Worm (Caenorhabditis elegans): Measurements from ENCODE around the gene pccb-1.

ce11 chrX:3051315-3051993, 37.9 kb upstream of the pccb-1 start:
- no peak for TF ChIP-seq nhr-76 (tag; optimal IDR thresholded peaks at IDR 0.05)
- TF ChIP-seq nhr-12 (tag; optimal IDR thresholded peaks at IDR 0.05): no peak
- no peak for TF ChIP-seq nhr-28 (tag; optimal IDR thresholded peaks at IDR 0.05)
- TF ChIP-seq unc-62 (GFP tag; optimal IDR thresholded peaks at IDR 0.05): no peak

Measured in whole organism, mixed stage, embryonic.